Fruit fly (Drosophila melanogaster) S2 (cell line): ENCODE results near the gene CG3222.

Source experiments
- CG8478 ChIP-seq: fragments of >200 bp; optimal IDR thresholded peaks from 2 replicates; lab custom pipeline; 2018
- CTCF ChIP-seq, 2 experiments: fragments of >200 bp; optimal IDR thresholded peaks; 2 replicates each; lab custom pipeline; 2018

dm6 chr3L:9559040-9559439 is 39.7 kb upstream of the CG3222 start:
- TF ChIP-seq CTCF (optimal IDR thresholded peaks at IDR 0.05; lab: Kevin White, UChicago) (no peak), CG8478 (lab: Kevin White, UChicago) (no peak)
